Worm (Caenorhabditis elegans): ENCODE data around the gene Y57G11B.3.

ce11 chrIV:14616303-14616702, 42.1 kb upstream of the Y57G11B.3 start, which contains the start of gene dmd-6:
- TF ChIP-seq unc-39 (tag; optimal IDR thresholded peaks at IDR 0.05), result no peak
- TF ChIP-seq snpc-4 (tag; optimal IDR thresholded peaks at IDR 0.05), result no peak
- TF ChIP-seq elt-1 (tag; optimal IDR thresholded peaks at IDR 0.05), result no peak
- no peak for TF ChIP-seq unc-62 (GFP tag; optimal IDR thresholded peaks at IDR 0.05)
- no peak for TF ChIP-seq sem-4 (tag; optimal IDR thresholded peaks at IDR 0.05)
- TF ChIP-seq zag-1 (tag; optimal IDR thresholded peaks at IDR 0.05), result no peak
- no peak for TF ChIP-seq lin-13 (GFP tag; optimal IDR thresholded peaks at IDR 0.05)
- TF ChIP-seq ztf-1 (GFP tag; conservative IDR thresholded peaks at IDR 0.05), result no peak
- no peak for TF ChIP-seq nhr-6 (tag; optimal IDR thresholded peaks at IDR 0.05)
